Fruit fly (Drosophila melanogaster) whole organism, embryonic: ENCODE measurements around the gene COX7AL2.

Experiments used
- Atf6 ChIP-seq: fragments of 200-800 bp; sonication (Bioruptor generic); IDR thresholded peaks from 2 replicates; pipeline ENCODE4 v1.3.6; 2022; ENCODE audit warnings: missing biosample characterization, missing genetic modification characterization
- Bteb2 ChIP-seq: fragments of 200-800 bp; sonication (Bioruptor generic); optimal IDR thresholded peaks from 2 replicates; lab custom pipeline; 2016; ENCODE audit warnings: missing biosample characterization, missing genetic modification characterization
- CG10209 ChIP-seq: fragments of 200-800 bp; sonication (Bioruptor generic); optimal IDR thresholded peaks from 3 replicates; lab custom pipeline; 2017; ENCODE audit warnings: missing biosample characterization, mild to moderate bottlenecking, missing genetic modification characterization, missing genetic modification reagents
- CG10431 ChIP-seq: fragments of 200-800 bp; sonication (Bioruptor generic); optimal IDR thresholded peaks from 3 replicates; lab custom pipeline; 2018; ENCODE audit warnings: missing biosample characterization, mild to moderate bottlenecking, missing genetic modification characterization
- CG10543 ChIP-seq: fragments of 200-800 bp; sonication (Bioruptor generic); optimal IDR thresholded peaks from 3 replicates; lab custom pipeline; 2017; ENCODE audit warnings: missing biosample characterization, mild to moderate bottlenecking, missing genetic modification characterization, moderate library complexity
- CG10979 ChIP-seq: fragments of 200-800 bp; sonication (Bioruptor generic); optimal IDR thresholded peaks from 2 replicates; lab custom pipeline; 2018; ENCODE audit warnings: missing biosample characterization, mild to moderate bottlenecking, missing genetic modification characterization, moderate library complexity
- CG11560 ChIP-seq: fragments of 200-800 bp; sonication (Bioruptor generic); IDR thresholded peaks from 3 replicates; pipeline ENCODE4 v1.3.6; 2022; ENCODE audit warnings: missing biosample characterization, missing genetic modification characterization
- CG13287 ChIP-seq: fragments of 200-800 bp; sonication (Bioruptor generic); IDR thresholded peaks from 2 replicates; pipeline ENCODE4 v1.3.6; 2022; ENCODE audit warnings: missing biosample characterization, missing genetic modification characterization; ENCODE audit not compliant: partially characterized antibody
- CG13296 ChIP-seq: fragments of 200-800 bp; sonication (Bioruptor generic); optimal IDR thresholded peaks from 3 replicates; lab custom pipeline; 2018; ENCODE audit warnings: missing biosample characterization, mild to moderate bottlenecking, missing genetic modification characterization
- CG14860 ChIP-seq: fragments of 200-800 bp; sonication (Bioruptor generic); IDR thresholded peaks from 3 replicates; pipeline ENCODE4 v1.3.6; 2022; ENCODE audit warnings: missing biosample characterization, missing genetic modification characterization; ENCODE audit not compliant: partially characterized antibody
- CG1647 ChIP-seq: fragments of 200-800 bp; sonication (Bioruptor generic); optimal IDR thresholded peaks from 3 replicates; lab custom pipeline; 2016; ENCODE audit warnings: missing biosample characterization, missing genetic modification characterization
- CG17912 ChIP-seq: fragments of 200-800 bp; sonication (Bioruptor generic); optimal IDR thresholded peaks from 2 replicates; lab custom pipeline; 2018; ENCODE audit warnings: missing biosample characterization, mild to moderate bottlenecking, missing genetic modification characterization
- CG2875 ChIP-seq: fragments of 200-800 bp; sonication (Bioruptor generic); optimal IDR thresholded peaks from 2 replicates; lab custom pipeline; 2017; ENCODE audit warnings: missing biosample characterization, mild to moderate bottlenecking, missing genetic modification characterization, missing genetic modification reagents
- CG33213 ChIP-seq: fragments of 200-800 bp; sonication (Bioruptor generic); optimal IDR thresholded peaks from 3 replicates; lab custom pipeline; 2016; ENCODE audit warnings: missing biosample characterization, missing genetic modification characterization
- CG4424 ChIP-seq: fragments of 200-800 bp; sonication (Bioruptor generic); optimal IDR thresholded peaks from 3 replicates; lab custom pipeline; 2016; ENCODE audit warnings: missing biosample characterization, missing genetic modification characterization
- CG6683 ChIP-seq: fragments of 200-800 bp; sonication (Bioruptor generic); optimal IDR thresholded peaks from 2 replicates; lab custom pipeline; 2017; ENCODE audit warnings: missing biosample characterization, mild to moderate bottlenecking, missing genetic modification characterization, missing genetic modification reagents
- CG6791 ChIP-seq: fragments of 200-800 bp; sonication (Bioruptor generic); IDR thresholded peaks from 3 replicates; pipeline ENCODE4 v1.3.6; 2022; ENCODE audit warnings: missing biosample characterization, missing genetic modification characterization; ENCODE audit not compliant: partially characterized antibody
- CG7357 ChIP-seq: fragments of 200-800 bp; sonication (Bioruptor generic); IDR thresholded peaks from 3 replicates; pipeline ENCODE4 v1.3.6; 2022; ENCODE audit warnings: missing biosample characterization, missing genetic modification characterization
- CG7928 ChIP-seq: fragments of 200-800 bp; sonication (Bioruptor generic); optimal IDR thresholded peaks from 2 replicates; lab custom pipeline; 2017; ENCODE audit warnings: missing biosample characterization, mild to moderate bottlenecking, missing genetic modification characterization
- CrebB ChIP-seq: fragments of 200-800 bp; sonication (Bioruptor generic); optimal IDR thresholded peaks from 3 replicates; lab custom pipeline; 2018; ENCODE audit warnings: missing biosample characterization, mild to moderate bottlenecking, missing genetic modification characterization
- Dip2 ChIP-seq: fragments of 200-800 bp; sonication (Bioruptor generic); IDR thresholded peaks from 2 replicates; pipeline ENCODE4 v1.3.6; 2022; ENCODE audit warnings: missing biosample characterization, missing genetic modification characterization
- Dip3 ChIP-seq: fragments of 200-800 bp; sonication (Bioruptor generic); optimal IDR thresholded peaks from 3 replicates; lab custom pipeline; 2016; ENCODE audit warnings: missing biosample characterization, missing genetic modification characterization
- Dll ChIP-seq: fragments of 200-800 bp; sonication (Bioruptor generic); IDR thresholded peaks from 4 replicates; pipeline ENCODE4 v1.3.6; 2022; ENCODE audit warnings: missing biosample characterization, missing genetic modification characterization; ENCODE audit not compliant: partially characterized antibody
- Doc2 ChIP-seq: fragments of 200-800 bp; sonication (Bioruptor generic); IDR thresholded peaks from 2 replicates; pipeline ENCODE4 v1.3.6; 2022; ENCODE audit warnings: missing biosample characterization, missing genetic modification characterization
- Dref ChIP-seq: fragments of 200-800 bp; sonication (Bioruptor generic); IDR thresholded peaks from 2 replicates; pipeline ENCODE4 v1.3.6; 2022; ENCODE audit warnings: missing biosample characterization, missing genetic modification characterization
- HHEX ChIP-seq: fragments of 200-800 bp; sonication (Bioruptor generic); optimal IDR thresholded peaks from 3 replicates; lab custom pipeline; 2017; ENCODE audit warnings: missing biosample characterization, mild to moderate bottlenecking, missing genetic modification characterization, missing genetic modification reagents
- Kr ChIP-seq: fragments of 200-800 bp; sonication (Bioruptor generic); optimal IDR thresholded peaks from 2 replicates; lab custom pipeline; 2017; ENCODE audit warnings: missing biosample characterization, mild to moderate bottlenecking, missing genetic modification characterization
- Nf-YC ChIP-seq: fragments of 200-800 bp; optimal IDR thresholded peaks from 3 replicates; lab custom pipeline; 2019; ENCODE audit warnings: missing biosample characterization, mild to moderate bottlenecking, missing genetic modification characterization, moderate library complexity
- Oli ChIP-seq: fragments of 200-800 bp; sonication (Bioruptor generic); optimal IDR thresholded peaks from 2 replicates; lab custom pipeline; 2018; ENCODE audit warnings: missing biosample characterization, mild to moderate bottlenecking, missing genetic modification characterization, moderate library complexity
- Pdp1 ChIP-seq, 2 experiments: fragments of 200-800 bp; sonication (Bioruptor generic); optimal IDR thresholded peaks; 3 replicates each; lab custom pipeline; 2016; ENCODE audit warnings: missing biosample characterization in 2 of 2, missing genetic modification characterization in 2 of 2, mild to moderate bottlenecking in 1 of 2, moderate library complexity in 1 of 2
- Ravus ChIP-seq: fragments of 200-800 bp; sonication (Bioruptor generic); IDR thresholded peaks from 2 replicates; pipeline ENCODE4 v1.3.6; 2022; ENCODE audit warnings: missing biosample characterization, missing genetic modification characterization
- Rx ChIP-seq: fragments of 200-800 bp; sonication (Bioruptor generic); IDR thresholded peaks from 2 replicates; pipeline ENCODE4 v1.3.6; 2022; ENCODE audit warnings: missing biosample characterization, missing genetic modification characterization
- bsh ChIP-seq, 2 experiments: fragments of 200-800 bp; sonication (Bioruptor generic); optimal IDR thresholded peaks; 2 replicates each; lab custom pipeline; 2017 to 2018; ENCODE audit warnings: mild to moderate bottlenecking in 2 of 2, missing biosample characterization in 2 of 2, missing genetic modification characterization in 2 of 2, moderate library complexity in 1 of 2
- chm ChIP-seq: fragments of 200-800 bp; sonication (Bioruptor generic); IDR thresholded peaks from 2 replicates; pipeline ENCODE4 v1.3.6; 2022; ENCODE audit warnings: missing biosample characterization, missing genetic modification characterization
- crp ChIP-seq, 2 experiments: fragments of 200-800 bp; sonication (Bioruptor generic); optimal IDR thresholded peaks; 2 replicates in 1 of 2; 3 replicates in 1 of 2; lab custom pipeline; 2017; ENCODE audit warnings: missing biosample characterization in 2 of 2, missing genetic modification characterization in 2 of 2, mild to moderate bottlenecking in 1 of 2, moderate library complexity in 1 of 2
- ewg ChIP-seq: fragments of 200-800 bp; sonication (Bioruptor generic); optimal IDR thresholded peaks from 3 replicates; lab custom pipeline; 2017; ENCODE audit warnings: mild to moderate bottlenecking, missing biosample characterization, missing genetic modification reagents, missing genetic modification characterization
- hb ChIP-seq: fragments of 200-800 bp; sonication (Bioruptor generic); IDR thresholded peaks from 3 replicates; pipeline ENCODE4 v1.3.6; 2022; ENCODE audit warnings: missing biosample characterization, missing genetic modification characterization; ENCODE audit not compliant: partially characterized antibody
- lov ChIP-seq, 2 experiments: fragments of 200-800 bp in 1 of 2; fragments of >200 bp in 1 of 2; sonication (Bioruptor generic) in 1 of 2; IDR thresholded peaks in 1 of 2; optimal IDR thresholded peaks in 1 of 2; 2 replicates in 1 of 2; 3 replicates in 1 of 2; pipeline versions ENCODE4 v1.3.6 to Lab custom; 2017 to 2022; ENCODE audit warnings: missing biosample characterization in 1 of 2, missing genetic modification characterization in 1 of 2
- nerfin-1 ChIP-seq: fragments of 200-800 bp; sonication (Bioruptor generic); optimal IDR thresholded peaks from 3 replicates; lab custom pipeline; 2019; ENCODE audit warnings: missing biosample characterization, mild to moderate bottlenecking, missing genetic modification characterization, moderate library complexity
- nerfin-2 ChIP-seq: fragments of 200-800 bp; sonication (Bioruptor generic); IDR thresholded peaks from 2 replicates; pipeline ENCODE4 v1.3.6; 2022; ENCODE audit warnings: missing biosample characterization, missing genetic modification characterization; ENCODE audit not compliant: partially characterized antibody
- odd ChIP-seq: fragments of 200-800 bp; sonication (Bioruptor generic); optimal IDR thresholded peaks from 2 replicates; lab custom pipeline; 2017; ENCODE audit warnings: missing biosample characterization, mild to moderate bottlenecking, missing genetic modification characterization
- onecut ChIP-seq: fragments of 200-800 bp; sonication (Bioruptor generic); IDR thresholded peaks from 2 replicates; pipeline ENCODE4 v1.3.6; 2022; ENCODE audit warnings: missing biosample characterization, missing genetic modification characterization
- peb ChIP-seq: fragments of 200-800 bp; sonication (Bioruptor generic); IDR thresholded peaks from 2 replicates; pipeline ENCODE4 v1.3.6; 2022; ENCODE audit warnings: missing biosample characterization, missing genetic modification characterization
- pho ChIP-seq: fragments of 200-800 bp; sonication (Bioruptor generic); optimal IDR thresholded peaks from 2 replicates; lab custom pipeline; 2016; ENCODE audit warnings: missing biosample characterization, missing genetic modification characterization
- sens ChIP-seq: fragments of 200-800 bp; sonication (Bioruptor generic); peaks from one replicate; lab custom pipeline; 2016; ENCODE audit warnings: missing biosample characterization, missing genetic modification characterization
- slp2 ChIP-seq: fragments of 200-800 bp; sonication (Bioruptor generic); optimal IDR thresholded peaks from 2 replicates; lab custom pipeline; 2016; ENCODE audit warnings: missing biosample characterization, missing genetic modification characterization
- sob ChIP-seq: fragments of 200-800 bp; sonication (Bioruptor generic); IDR thresholded peaks from 2 replicates; pipeline ENCODE4 v1.3.6; 2022; ENCODE audit warnings: missing biosample characterization, missing genetic modification characterization
- tgo ChIP-seq: fragments of 200-800 bp; sonication (Bioruptor generic); IDR thresholded peaks from 3 replicates; pipeline ENCODE4 v1.3.6; 2022; ENCODE audit warnings: missing biosample characterization, missing genetic modification characterization
- trh ChIP-seq: fragments of 200-800 bp; sonication (Bioruptor generic); optimal IDR thresholded peaks from 2 replicates; lab custom pipeline; 2016; ENCODE audit warnings: missing biosample characterization, missing genetic modification characterization
- zen ChIP-seq: fragments of 200-800 bp; sonication (Bioruptor generic); optimal IDR thresholded peaks from 3 replicates; lab custom pipeline; 2018; ENCODE audit warnings: missing biosample characterization, mild to moderate bottlenecking, missing genetic modification characterization, moderate library complexity

Gene COX7AL2

DNA sequence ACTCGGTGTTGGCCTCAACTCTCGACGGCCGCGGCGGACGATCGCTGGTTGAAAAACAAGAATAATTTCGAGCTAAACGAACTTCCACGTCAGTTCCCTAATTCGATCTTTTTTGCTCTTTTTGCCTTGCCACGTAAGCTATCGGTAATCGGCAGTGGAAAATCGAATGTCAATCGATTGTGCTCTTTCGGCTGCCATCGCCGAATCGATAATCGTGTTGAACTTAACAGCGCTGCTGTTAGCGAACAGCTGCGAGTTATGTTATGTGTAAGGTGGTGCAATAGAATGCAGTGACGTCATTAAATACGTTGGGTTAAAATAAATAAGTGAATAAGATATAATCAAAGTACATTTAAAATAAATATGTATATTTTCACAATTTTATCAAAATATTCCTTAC is 39.0 kb upstream of the COX7AL2 start, which contains the start of gene Sec24CD (continued):
- TF ChIP-seq tgo (GFP tag; lab: Robert Waterston, UW) (no peak), CrebB (tag; lab: Kevin White, UChicago) (peak; percentile 68), CG11560 (tag; lab: Robert Waterston, UW) (peak; percentile 98), zen (tag; lab: Kevin White, UChicago) (peak; percentile 24), HHEX (GFP tag; lab: Kevin White, UChicago) (no peak), crp (GFP tag; optimal IDR thresholded peaks at IDR 0.05; lab: Kevin White, UChicago) (peak; percentile 20 to 88), Dll (GFP tag; lab: Robert Waterston, UW) (peak; percentile 89), Dip3 (GFP tag; lab: Kevin White, UChicago) (no peak), Dip2 (GFP tag; lab: Robert Waterston, UW) (no peak), Oli (tag; lab: Kevin White, UChicago) (no peak), CG33213 (peak; percentile 0), CG14860 (GFP tag; lab: Robert Waterston, UW) (peak; percentile 91), CG13296 (GFP tag; lab: Kevin White, UChicago) (no peak), CG7928 (GFP tag; lab: Kevin White, UChicago) (no peak), CG10431 (GFP tag; lab: Kevin White, UChicago) (no peak), CG13287 (GFP tag; lab: Robert Waterston, UW) (peak; percentile 97), Rx (GFP tag; lab: Robert Waterston, UW) (no peak), CG10543 (GFP tag; lab: Kevin White, UChicago) (no peak), Pdp1 (GFP tag; optimal IDR thresholded peaks at IDR 0.05; lab: Kevin White, UChicago) (no peak), nerfin-2 (GFP tag; lab: Robert Waterston, UW) (peak; percentile 97), chm (GFP tag; lab: Robert Waterston, UW) (no peak), slp2 (GFP tag; lab: Kevin White, UChicago) (no peak), ewg (GFP tag; lab: Kevin White, UChicago) (no peak), CG1647 (GFP tag; lab: Kevin White, UChicago) (no peak), CG17912 (GFP tag; lab: Kevin White, UChicago) (peak; percentile 39), sob (no peak), odd (GFP tag; lab: Kevin White, UChicago) (no peak), trh (GFP tag; lab: Kevin White, UChicago) (no peak), nerfin-1 (tag; lab: Kevin White, UChicago) (no peak), onecut (GFP tag; lab: Robert Waterston, UW) (peak; percentile 77), Nf-YC (tag; lab: Kevin White, UChicago) (no peak), Bteb2 (GFP tag; lab: Kevin White, UChicago) (no peak), CG10209 (GFP tag; lab: Kevin White, UChicago) (no peak), bsh (GFP tag; optimal IDR thresholded peaks at IDR 0.05; lab: Kevin White, UChicago) (no peak), Atf6 (GFP tag; lab: Robert Waterston, UW) (no peak), CG6683 (GFP tag; lab: Kevin White, UChicago) (no peak), CG2875 (GFP tag; lab: Kevin White, UChicago) (no peak), Dref (GFP tag; lab: Robert Waterston, UW) (peak; percentile 97), CG7357 (GFP tag; lab: Robert Waterston, UW) (no peak), Kr (GFP tag; lab: Kevin White, UChicago) (no peak), Doc2 (GFP tag; lab: Robert Waterston, UW) (no peak), CG4424 (GFP tag; lab: Kevin White, UChicago) (no peak), Ravus (no peak), CG10979 (tag; lab: Kevin White, UChicago) (peak; percentile 20), sens (GFP tag; lab: Kevin White, UChicago) (peak; percentile 33), hb (GFP tag; lab: Robert Waterston, UW) (peak; percentile 93), pho (GFP tag; lab: Kevin White, UChicago) (no peak), peb (GFP tag; lab: Robert Waterston, UW) (no peak), CG6791 (peak; percentile 96), lov (optimal IDR thresholded peaks at IDR 0.05; lab: Kevin White, UChicago) (no peak), lov (GFP tag; IDR thresholded peaks at IDR 0.05; lab: Robert Waterston, UW) (no peak)
